Worm (Caenorhabditis elegans) whole organism, L2 larva: Measurements from ENCODE around the gene R09H3.3.

Experiments used
- Y55F3AM.14 ChIP-seq: fragments of 200-800 bp; sonication (Bioruptor generic); optimal IDR thresholded peaks from 2 replicates; lab custom pipeline; 2018; ENCODE audit warnings: mild to moderate bottlenecking, missing genetic modification characterization, missing compliant biosample characterization
- ZK546.5 ChIP-seq: sonication (generic microtip); optimal IDR thresholded peaks from 2 replicates; lab custom pipeline; 2017; ENCODE audit warnings: missing biosample characterization, missing genetic modification characterization
- alr-1 ChIP-seq: fragments of 150-350 bp; optimal IDR thresholded peaks from 2 replicates; lab custom pipeline; 2014; ENCODE audit warnings: missing biosample characterization, missing genetic modification characterization
- aly-2 ChIP-seq: fragments of 150-350 bp; optimal IDR thresholded peaks from 2 replicates; lab custom pipeline; 2014; ENCODE audit warnings: missing biosample characterization, missing genetic modification characterization
- ama-1 ChIP-seq: fragments of 150-350 bp; optimal IDR thresholded peaks from 2 replicates; lab custom pipeline; 2018; ENCODE audit warnings: inconsistent platforms
- crh-2 ChIP-seq: sonication (generic microtip); optimal IDR thresholded peaks from 2 replicates; lab custom pipeline; 2017; ENCODE audit warnings: missing biosample characterization, missing genetic modification characterization
- dmd-4 ChIP-seq: sonication (generic microtip); optimal IDR thresholded peaks from 2 replicates; lab custom pipeline; 2017; ENCODE audit warnings: missing biosample characterization, missing genetic modification characterization
- egl-27 ChIP-seq: sonication (generic microtip); optimal IDR thresholded peaks from 3 replicates; lab custom pipeline; 2017; ENCODE audit warnings: missing biosample characterization, missing genetic modification reagents, missing genetic modification characterization
- elt-3 ChIP-seq: sonication (generic microtip); optimal IDR thresholded peaks from 2 replicates; lab custom pipeline; 2017; ENCODE audit warnings: missing biosample characterization, missing genetic modification characterization
- gmeb-1 ChIP-seq: fragments of 150-350 bp; optimal IDR thresholded peaks from 2 replicates; lab custom pipeline; 2014; ENCODE audit warnings: missing biosample characterization, missing genetic modification characterization
- lin-13 ChIP-seq: fragments of 150-350 bp; optimal IDR thresholded peaks from 2 replicates; lab custom pipeline; 2014; ENCODE audit warnings: missing biosample characterization, missing genetic modification reagents, missing genetic modification characterization
- lin-39 ChIP-seq: fragments of 150-350 bp; optimal IDR thresholded peaks from 2 replicates; lab custom pipeline; 2014; ENCODE audit warnings: missing biosample characterization, missing genetic modification reagents, missing genetic modification characterization
- lsy-2 ChIP-seq, 2 experiments: fragments of 150-350 bp in 1 of 2; sonication (generic microtip) in 1 of 2; optimal IDR thresholded peaks; 2 replicates each; lab custom pipeline; 2014 to 2017; ENCODE audit warnings: missing biosample characterization in 2 of 2, missing genetic modification characterization in 2 of 2
- mbf-1 ChIP-seq: sonication (generic microtip); optimal IDR thresholded peaks from 2 replicates; lab custom pipeline; 2017; ENCODE audit warnings: missing biosample characterization, missing genetic modification characterization
- nhr-129 ChIP-seq: fragments of 150-350 bp; optimal IDR thresholded peaks from 2 replicates; lab custom pipeline; 2014; ENCODE audit warnings: missing biosample characterization, missing genetic modification characterization
- nhr-21 ChIP-seq: fragments of 150-350 bp; optimal IDR thresholded peaks from 2 replicates; lab custom pipeline; 2014; ENCODE audit warnings: missing biosample characterization, missing genetic modification characterization
- nhr-23 ChIP-seq: fragments of 150-350 bp; optimal IDR thresholded peaks from 2 replicates; lab custom pipeline; 2014; ENCODE audit warnings: missing biosample characterization, missing genetic modification reagents, missing genetic modification characterization
- nhr-25 ChIP-seq: fragments of 150-350 bp; sonication (generic microtip); optimal IDR thresholded peaks from 3 replicates; lab custom pipeline; 2014; ENCODE audit warnings: missing biosample characterization, missing genetic modification characterization
- nhr-77 ChIP-seq: fragments of 150-350 bp; optimal IDR thresholded peaks from 2 replicates; lab custom pipeline; 2014; ENCODE audit warnings: missing biosample characterization, missing genetic modification characterization
- skn-1 ChIP-seq: sonication (generic microtip); optimal IDR thresholded peaks from 2 replicates; lab custom pipeline; 2017; ENCODE audit warnings: missing biosample characterization, missing genetic modification characterization
- sma-3 ChIP-seq: sonication (generic microtip); optimal IDR thresholded peaks from 2 replicates; lab custom pipeline; 2016; ENCODE audit warnings: missing genetic modification reagents, missing genetic modification characterization, missing compliant biosample characterization
- sma-9 ChIP-seq, 2 experiments: fragments of 150-350 bp in 1 of 2; sonication (generic microtip) in 1 of 2; optimal IDR thresholded peaks; 2 replicates each; lab custom pipeline; 2014 to 2016; ENCODE audit warnings: missing genetic modification characterization in 2 of 2, mild to moderate bottlenecking in 1 of 2, missing biosample characterization in 1 of 2, missing compliant biosample characterization in 1 of 2, missing genetic modification reagents in 1 of 2, moderate library complexity in 1 of 2
- snpc-4 ChIP-seq: fragments of 150-350 bp; optimal IDR thresholded peaks from 2 replicates; lab custom pipeline; 2014; ENCODE audit warnings: missing biosample characterization, missing genetic modification characterization
- unc-39 ChIP-seq: fragments of 150-350 bp; optimal IDR thresholded peaks from 2 replicates; lab custom pipeline; 2014; ENCODE audit warnings: missing biosample characterization, missing genetic modification characterization
- ztf-4 ChIP-seq: fragments of 150-350 bp; optimal IDR thresholded peaks from 2 replicates; lab custom pipeline; 2014; ENCODE audit warnings: missing biosample characterization, missing genetic modification characterization

R09H3.3 gene

ce11 chrX:1623048-1623447 lies 45.6 kb downstream of the R09H3.3 start:
- TF ChIP-seq unc-39 (no peak), crh-2 (tag; lab: Kevin White, UChicago) (no peak), skn-1 (tag; lab: Kevin White, UChicago) (no peak), Y55F3AM.14 (GFP tag; lab: Kevin White, UChicago) (no peak), nhr-25 (no peak), mbf-1 (tag; lab: Kevin White, UChicago) (no peak), lsy-2 (tag; optimal IDR thresholded peaks at IDR 0.05; lab: Kevin White, UChicago) (no peak), dmd-4 (tag; lab: Kevin White, UChicago) (no peak), nhr-129 (tag; lab: Kevin White, UChicago) (no peak), ztf-4 (no peak), egl-27 (tag; lab: Kevin White, UChicago) (no peak), aly-2 (tag; lab: Kevin White, UChicago) (no peak), sma-3 (GFP tag; lab: Kevin White, UChicago) (no peak), lin-13 (GFP tag; lab: Kevin White, UChicago) (no peak), gmeb-1 (no peak), elt-3 (no peak), nhr-77 (tag; lab: Kevin White, UChicago) (no peak), sma-9 (GFP tag; optimal IDR thresholded peaks at IDR 0.05; lab: Kevin White, UChicago) (no peak), sma-9 (tag; optimal IDR thresholded peaks at IDR 0.05; lab: Kevin White, UChicago) (no peak), alr-1 (tag; lab: Kevin White, UChicago) (no peak), nhr-21 (tag; lab: Kevin White, UChicago) (no peak)

ce11 chrX:1620678-1621449 lies 47.8 kb downstream of the R09H3.3 start, which contains the start of gene H11E01.2:
H11E01.2 (plus strand) TSS chrX:1621057.
- no peak for TF ChIP-seq egl-27 (tag; lab: Kevin White, UChicago)
- no peak for TF ChIP-seq sma-9 (GFP tag; optimal IDR thresholded peaks at IDR 0.05; lab: Kevin White, UChicago)
- TF ChIP-seq sma-9 (tag; optimal IDR thresholded peaks at IDR 0.05; lab: Kevin White, UChicago), result no peak
- no peak for TF ChIP-seq lin-39 (tag; lab: Kevin White, UChicago)
- no peak for TF ChIP-seq nhr-23 (tag; lab: Kevin White, UChicago)
- no peak for TF ChIP-seq ama-1 (lab: Kevin White, UChicago)
- TF ChIP-seq snpc-4, result no peak
- TF ChIP-seq skn-1 (tag; lab: Kevin White, UChicago), result no peak
- no peak for TF ChIP-seq ZK546.5 (tag; lab: Kevin White, UChicago)
